Fruit fly (Drosophila melanogaster) Kc167 (cell line): ENCODE data around the gene CRIF.

Experiments
- Myc ChIP-seq: fragments of >200 bp; optimal IDR thresholded peaks from 2 replicates; lab custom pipeline; 2017; ENCODE audit warnings: missing external identifiers
- Sin3A ChIP-seq: fragments of >200 bp; optimal IDR thresholded peaks from 2 replicates; lab custom pipeline; 2018; ENCODE audit warnings: missing external identifiers
- h ChIP-seq: fragments of >200 bp; optimal IDR thresholded peaks from 3 replicates; lab custom pipeline; 2018; ENCODE audit warnings: missing external identifiers
- insv ChIP-seq: fragments of >200 bp; optimal IDR thresholded peaks from 3 replicates; lab custom pipeline; 2018; ENCODE audit warnings: missing external identifiers
- psq ChIP-seq: fragments of >200 bp; optimal IDR thresholded peaks from 2 replicates; lab custom pipeline; 2017; ENCODE audit warnings: missing external identifiers
- ttk ChIP-seq: sonication (Bioruptor generic); optimal IDR thresholded peaks from 2 replicates; lab custom pipeline; 2017; ENCODE audit warnings: missing external identifiers

Gene CRIF

dm6 chr3L:21574296-21574745, 5.6 kb upstream of the CRIF start:
- TF ChIP-seq h (lab: Kevin White, UChicago) (no peak), insv (lab: Kevin White, UChicago) (no peak), Sin3A (lab: Kevin White, UChicago) (no peak), Myc (lab: Kevin White, UChicago) (no peak), ttk (no peak), psq (no peak)

dm6 chr3L:21573831-21574230, 5.1 kb upstream of the CRIF start, which contains the start of gene EMC10:
Gene EMC10, plus strand, starts transcription at chr3L:21574131.
- no peak for TF ChIP-seq Myc (lab: Kevin White, UChicago)
- no peak for TF ChIP-seq h (lab: Kevin White, UChicago)
- no peak for TF ChIP-seq psq
- TF ChIP-seq insv (lab: Kevin White, UChicago), result no peak
- no peak for TF ChIP-seq Sin3A (lab: Kevin White, UChicago)
- no peak for TF ChIP-seq ttk

dm6 chr3L:21568254-21568653, 444 bp downstream of the CRIF start:
- TF ChIP-seq insv (lab: Kevin White, UChicago), result no peak
- TF ChIP-seq Myc (lab: Kevin White, UChicago), result no peak
- no peak for TF ChIP-seq h (lab: Kevin White, UChicago)
- TF ChIP-seq psq, result no peak
- no peak for TF ChIP-seq Sin3A (lab: Kevin White, UChicago)
- TF ChIP-seq ttk, result no peak

- TF ChIP-seq ttk (no peak), psq (no peak), h (lab: Kevin White, UChicago) (no peak), insv (lab: Kevin White, UChicago) (no peak), Sin3A (lab: Kevin White, UChicago) (no peak), Myc (lab: Kevin White, UChicago) (no peak)
These were observed 3.6 kb downstream of the CRIF start, which contains the start of gene CG7634 for dm6 chr3L:21565126-21565525. Gene CG7634, plus strand, starts transcription at chr3L:21565426.

dm6 chr3L:21562081-21562480, 6.6 kb downstream of the CRIF start, which contains the start of gene CapaR:
Gene CapaR, minus strand, starts transcription at chr3L:21562181.
- TF ChIP-seq Myc (lab: Kevin White, UChicago) (no peak), psq (no peak), Sin3A (lab: Kevin White, UChicago) (no peak), h (lab: Kevin White, UChicago) (no peak), ttk (no peak), insv (lab: Kevin White, UChicago) (no peak)

- TF ChIP-seq insv (lab: Kevin White, UChicago), result no peak
- TF ChIP-seq h (lab: Kevin White, UChicago), result no peak
- no peak for TF ChIP-seq ttk
- no peak for TF ChIP-seq Myc (lab: Kevin White, UChicago)
- no peak for TF ChIP-seq Sin3A (lab: Kevin White, UChicago)
- no peak for TF ChIP-seq psq
These were observed 10.4 kb downstream of the CRIF start, which contains the start of gene CG7173 for dm6 chr3L:21558176-21558871. Gene CG7173, minus strand, starts transcription at chr3L:21558226.

- TF ChIP-seq h (lab: Kevin White, UChicago), result no peak
- no peak for TF ChIP-seq psq
- no peak for TF ChIP-seq Myc (lab: Kevin White, UChicago)
- TF ChIP-seq insv (lab: Kevin White, UChicago), result no peak
- no peak for TF ChIP-seq ttk
- TF ChIP-seq Sin3A (lab: Kevin White, UChicago), result no peak
These were observed 13.9 kb downstream of the CRIF start, which contains the start of gene Wnk for dm6 chr3L:21554752-21555151. Gene Wnk, minus strand, starts transcription at chr3L:21554928.

- TF ChIP-seq h (lab: Kevin White, UChicago), result no peak
- TF ChIP-seq Myc (lab: Kevin White, UChicago), result no peak
- TF ChIP-seq psq, result no peak
- no peak for TF ChIP-seq insv (lab: Kevin White, UChicago)
- TF ChIP-seq Sin3A (lab: Kevin White, UChicago), result no peak
- no peak for TF ChIP-seq ttk
These were observed 26.6 kb downstream of the CRIF start, which contains the start of gene CG33290 for dm6 chr3L:21542059-21542458. Gene CG33290, plus strand, starts transcription at chr3L:21542359.

dm6 chr3L:21539245-21540196, 29.2 kb downstream of the CRIF start, which contains the start of the genes COX8 and VhaM9.7-b:
Gene COX8, minus strand, starts transcription at chr3L:21539447.
Gene VhaM9.7-b, plus strand, starts transcription at chr3L:21539862.
- TF ChIP-seq h (lab: Kevin White, UChicago), result no peak
- TF ChIP-seq insv (lab: Kevin White, UChicago), result no peak
- no peak for TF ChIP-seq Sin3A (lab: Kevin White, UChicago)
- no peak for TF ChIP-seq ttk
- TF ChIP-seq psq, result no peak
- TF ChIP-seq Myc (lab: Kevin White, UChicago), result no peak

- no peak for TF ChIP-seq Sin3A (lab: Kevin White, UChicago)
- TF ChIP-seq ttk, result no peak
- no peak for TF ChIP-seq psq
- no peak for TF ChIP-seq Myc (lab: Kevin White, UChicago)
- no peak for TF ChIP-seq insv (lab: Kevin White, UChicago)
- no peak for TF ChIP-seq h (lab: Kevin White, UChicago)
These were observed 29.8 kb downstream of the CRIF start for dm6 chr3L:21538893-21539244.

- TF ChIP-seq psq (no peak), Sin3A (lab: Kevin White, UChicago) (no peak), ttk (no peak), insv (lab: Kevin White, UChicago) (no peak), Myc (lab: Kevin White, UChicago) (no peak), h (lab: Kevin White, UChicago) (no peak)
These were observed 31.8 kb downstream of the CRIF start, which contains the start of gene Rpn10 for dm6 chr3L:21536857-21537256. Gene Rpn10, plus strand, starts transcription at chr3L:21537000.
